Fruit fly (Drosophila melanogaster) whole organism, embryonic: Measurements from ENCODE around the gene Tsp97E.

Experiments used
- CG10274 ChIP-seq: fragments of 200-800 bp; sonication (Bioruptor generic); optimal IDR thresholded peaks from 3 replicates; lab custom pipeline; 2017; ENCODE audit warnings: missing biosample characterization, mild to moderate bottlenecking, missing genetic modification characterization
- CG11456 ChIP-seq: fragments of 200-800 bp; sonication (Bioruptor generic); IDR thresholded peaks from 3 replicates; pipeline ENCODE4 v1.3.6; 2022; ENCODE audit warnings: missing biosample characterization, missing genetic modification characterization
- CG1233 ChIP-seq: fragments of 200-800 bp; sonication (Bioruptor generic); optimal IDR thresholded peaks from 4 replicates; lab custom pipeline; 2018; ENCODE audit warnings: missing biosample characterization, mild to moderate bottlenecking, missing genetic modification characterization
- CG12769 ChIP-seq: fragments of 200-800 bp; sonication (Bioruptor generic); optimal IDR thresholded peaks from 2 replicates; lab custom pipeline; 2019; ENCODE audit warnings: missing biosample characterization, mild to moderate bottlenecking, missing genetic modification characterization, moderate library complexity
- CG13287 ChIP-seq: fragments of 200-800 bp; sonication (Bioruptor generic); IDR thresholded peaks from 2 replicates; pipeline ENCODE4 v1.3.6; 2022; ENCODE audit warnings: missing biosample characterization, missing genetic modification characterization; ENCODE audit not compliant: partially characterized antibody
- CG15073 ChIP-seq: fragments of 200-800 bp; sonication (Bioruptor generic); optimal IDR thresholded peaks from 2 replicates; lab custom pipeline; 2016; ENCODE audit warnings: missing biosample characterization, missing genetic modification characterization
- CG1529 ChIP-seq: fragments of 200-800 bp; sonication (Bioruptor generic); optimal IDR thresholded peaks from 3 replicates; lab custom pipeline; 2018; ENCODE audit warnings: missing biosample characterization, missing genetic modification characterization
- CG15479 ChIP-seq: fragments of 200-800 bp; sonication (Bioruptor generic); optimal IDR thresholded peaks from 3 replicates; lab custom pipeline; 2019; ENCODE audit warnings: missing biosample characterization, mild to moderate bottlenecking, missing genetic modification characterization, moderate library complexity
- CG16815 ChIP-seq: fragments of 200-800 bp; sonication (Bioruptor generic); optimal IDR thresholded peaks from 3 replicates; lab custom pipeline; 2017; ENCODE audit warnings: missing biosample characterization, mild to moderate bottlenecking, missing genetic modification characterization
- CG17829 ChIP-seq: fragments of 200-800 bp; optimal IDR thresholded peaks from 2 replicates; lab custom pipeline; 2019; ENCODE audit warnings: missing biosample characterization, mild to moderate bottlenecking, missing genetic modification characterization, moderate library complexity
- CG3281 ChIP-seq: fragments of 200-800 bp; sonication (Bioruptor generic); optimal IDR thresholded peaks from 3 replicates; lab custom pipeline; 2017; ENCODE audit warnings: missing biosample characterization, mild to moderate bottlenecking, missing genetic modification characterization
- CG33213 ChIP-seq: fragments of 200-800 bp; sonication (Bioruptor generic); optimal IDR thresholded peaks from 3 replicates; lab custom pipeline; 2016; ENCODE audit warnings: missing biosample characterization, missing genetic modification characterization
- CG3726 ChIP-seq: fragments of 200-800 bp; sonication (Bioruptor generic); IDR thresholded peaks from 3 replicates; pipeline ENCODE4, ENCODE4 v1.3.6; 2022; ENCODE audit warnings: missing biosample characterization, missing genetic modification characterization
- CG3838 ChIP-seq: fragments of 200-800 bp; sonication (Bioruptor generic); optimal IDR thresholded peaks from 3 replicates; lab custom pipeline; 2016; ENCODE audit warnings: missing biosample characterization, missing genetic modification characterization
- CG3995 ChIP-seq: fragments of 200-800 bp; sonication (Bioruptor generic); optimal IDR thresholded peaks from 3 replicates; lab custom pipeline; 2016; ENCODE audit warnings: missing biosample characterization, missing genetic modification characterization
- CG4707 ChIP-seq: fragments of 200-800 bp; sonication (Bioruptor generic); optimal IDR thresholded peaks from 2 replicates; lab custom pipeline; 2018; ENCODE audit warnings: missing biosample characterization, mild to moderate bottlenecking, missing genetic modification characterization, moderate library complexity
- CG8281 ChIP-seq: fragments of 200-800 bp; sonication (Bioruptor generic); optimal IDR thresholded peaks from 2 replicates; lab custom pipeline; 2018; ENCODE audit warnings: missing biosample characterization, mild to moderate bottlenecking, missing genetic modification characterization, moderate library complexity
- Dll ChIP-seq: fragments of 200-800 bp; sonication (Bioruptor generic); IDR thresholded peaks from 4 replicates; pipeline ENCODE4 v1.3.6; 2022; ENCODE audit warnings: missing biosample characterization, missing genetic modification characterization; ENCODE audit not compliant: partially characterized antibody
- Fer1 ChIP-seq: fragments of 200-800 bp; sonication (Bioruptor generic); optimal IDR thresholded peaks from 2 replicates; lab custom pipeline; 2017; ENCODE audit warnings: missing biosample characterization, mild to moderate bottlenecking, missing genetic modification characterization
- GATAe ChIP-seq: fragments of 200-800 bp; sonication (Bioruptor generic); conservative IDR thresholded peaks from 2 replicates; pipeline ENCODE4 v1.3.6; 2022; ENCODE audit warnings: missing biosample characterization, missing genetic modification characterization
- H15 ChIP-seq: fragments of 200-800 bp; sonication (Bioruptor generic); IDR thresholded peaks from 3 replicates; pipeline ENCODE4 v1.3.6; 2022; ENCODE audit warnings: missing biosample characterization, missing genetic modification characterization
- HLHmδ ChIP-seq: fragments of 200-800 bp; sonication (Bioruptor generic); optimal IDR thresholded peaks from 2 replicates; lab custom pipeline; 2018; ENCODE audit warnings: missing biosample characterization, mild to moderate bottlenecking, missing genetic modification characterization, moderate library complexity
- Hand ChIP-seq: fragments of 200-800 bp; sonication (Bioruptor generic); optimal IDR thresholded peaks from 2 replicates; lab custom pipeline; 2017; ENCODE audit warnings: mild to moderate bottlenecking, missing biosample characterization, missing genetic modification reagents, missing genetic modification characterization
- Myb ChIP-seq: fragments of 200-800 bp; sonication (Bioruptor generic); optimal IDR thresholded peaks from 2 replicates; lab custom pipeline; 2016; ENCODE audit warnings: missing biosample characterization, missing genetic modification characterization
- Pdp1 ChIP-seq, 2 experiments: fragments of 200-800 bp; sonication (Bioruptor generic); optimal IDR thresholded peaks; 3 replicates each; lab custom pipeline; 2016; ENCODE audit warnings: missing biosample characterization in 2 of 2, missing genetic modification characterization in 2 of 2, mild to moderate bottlenecking in 1 of 2, moderate library complexity in 1 of 2
- Rx ChIP-seq: fragments of 200-800 bp; sonication (Bioruptor generic); IDR thresholded peaks from 2 replicates; pipeline ENCODE4 v1.3.6; 2022; ENCODE audit warnings: missing biosample characterization, missing genetic modification characterization
- Spps ChIP-seq: fragments of 200-800 bp; sonication (Bioruptor generic); optimal IDR thresholded peaks from 2 replicates; lab custom pipeline; 2018; ENCODE audit warnings: missing biosample characterization, mild to moderate bottlenecking, missing genetic modification characterization
- Ssrp ChIP-seq: fragments of 200-800 bp; sonication (Bioruptor generic); optimal IDR thresholded peaks from 2 replicates; lab custom pipeline; 2018; ENCODE audit warnings: missing biosample characterization, mild to moderate bottlenecking, missing genetic modification characterization, moderate library complexity
- Taf1 ChIP-seq: fragments of 200-800 bp; sonication (Bioruptor generic); IDR thresholded peaks from 2 replicates; pipeline ENCODE4 v1.3.6; 2022; ENCODE audit warnings: missing biosample characterization, missing genetic modification characterization
- ac ChIP-seq: fragments of 200-800 bp; sonication (Bioruptor generic); optimal IDR thresholded peaks from 3 replicates; lab custom pipeline; 2017; ENCODE audit warnings: missing biosample characterization, mild to moderate bottlenecking, missing genetic modification characterization
- al ChIP-seq: fragments of 200-800 bp; sonication (Bioruptor generic); IDR thresholded peaks from 2 replicates; pipeline ENCODE4 v1.3.6; 2022; ENCODE audit warnings: missing biosample characterization, missing genetic modification characterization
- ara ChIP-seq: fragments of 200-800 bp; sonication (Bioruptor generic); IDR thresholded peaks from 2 replicates; pipeline ENCODE4 v1.3.6; 2022; ENCODE audit warnings: missing biosample characterization, missing genetic modification characterization
- ash1 ChIP-seq: fragments of 200-800 bp; sonication (Bioruptor generic); optimal IDR thresholded peaks from 2 replicates; lab custom pipeline; 2018; ENCODE audit warnings: missing biosample characterization, mild to moderate bottlenecking, missing genetic modification characterization
- cg ChIP-seq: fragments of 200-800 bp; sonication (Bioruptor generic); optimal IDR thresholded peaks from 3 replicates; lab custom pipeline; 2019; ENCODE audit warnings: missing biosample characterization, mild to moderate bottlenecking, missing genetic modification characterization, moderate library complexity
- crol ChIP-seq: fragments of 200-800 bp; sonication (Bioruptor generic); IDR thresholded peaks from 2 replicates; pipeline ENCODE4 v1.3.6; 2022; ENCODE audit warnings: missing biosample characterization, missing genetic modification characterization
- danr ChIP-seq: fragments of 200-800 bp; sonication (Bioruptor generic); IDR thresholded peaks from 2 replicates; pipeline ENCODE4 v1.3.6; 2022; ENCODE audit warnings: missing biosample characterization, missing genetic modification characterization
- ftz-f1 ChIP-seq: fragments of 200-800 bp; sonication (Bioruptor generic); optimal IDR thresholded peaks from 2 replicates; lab custom pipeline; 2016; ENCODE audit warnings: missing biosample characterization, missing genetic modification characterization
- fu2 ChIP-seq: fragments of 200-800 bp; sonication (Bioruptor generic); optimal IDR thresholded peaks from 2 replicates; lab custom pipeline; 2016; ENCODE audit warnings: missing biosample characterization, missing genetic modification characterization
- gfzf ChIP-seq: fragments of 200-800 bp; sonication (Bioruptor generic); optimal IDR thresholded peaks from 2 replicates; lab custom pipeline; 2016; ENCODE audit warnings: missing biosample characterization, mild to moderate bottlenecking, missing genetic modification characterization, moderate library complexity
- gt ChIP-seq: fragments of 200-800 bp; sonication (Bioruptor generic); IDR thresholded peaks from 2 replicates; pipeline ENCODE4 v1.3.6; 2022; ENCODE audit warnings: missing biosample characterization, missing genetic modification characterization
- ind ChIP-seq: fragments of 200-800 bp; sonication (Bioruptor generic); optimal IDR thresholded peaks from 3 replicates; lab custom pipeline; 2016; ENCODE audit warnings: missing biosample characterization, missing genetic modification characterization
- ken ChIP-seq: fragments of 200-800 bp; sonication (Bioruptor generic); IDR thresholded peaks from 3 replicates; pipeline ENCODE4 v1.3.6; 2022; ENCODE audit warnings: missing biosample characterization, missing genetic modification characterization
- maf-S ChIP-seq: fragments of 200-800 bp; sonication (Bioruptor generic); optimal IDR thresholded peaks from 2 replicates; lab custom pipeline; 2016; ENCODE audit warnings: missing biosample characterization, missing genetic modification characterization
- mam ChIP-seq: fragments of 200-800 bp; sonication (Bioruptor generic); optimal IDR thresholded peaks from 3 replicates; lab custom pipeline; 2016; ENCODE audit warnings: missing biosample characterization, missing genetic modification characterization
- mirr ChIP-seq: fragments of 200-800 bp; sonication (Bioruptor generic); optimal IDR thresholded peaks from 3 replicates; lab custom pipeline; 2018; ENCODE audit warnings: missing biosample characterization, mild to moderate bottlenecking, missing genetic modification characterization
- sqz ChIP-seq: fragments of 200-800 bp; sonication (Bioruptor generic); optimal IDR thresholded peaks from 3 replicates; lab custom pipeline; 2018; ENCODE audit warnings: missing biosample characterization, mild to moderate bottlenecking, missing genetic modification characterization
- ssp ChIP-seq: fragments of 200-800 bp; sonication (Bioruptor generic); IDR thresholded peaks from 2 replicates; pipeline ENCODE4 v1.3.6; 2022; ENCODE audit warnings: missing biosample characterization, missing genetic modification characterization
- tgo ChIP-seq: fragments of 200-800 bp; sonication (Bioruptor generic); IDR thresholded peaks from 3 replicates; pipeline ENCODE4 v1.3.6; 2022; ENCODE audit warnings: missing biosample characterization, missing genetic modification characterization
- tx ChIP-seq: fragments of 200-800 bp; sonication (Bioruptor generic); optimal IDR thresholded peaks from 2 replicates; lab custom pipeline; 2016; ENCODE audit warnings: missing biosample characterization, missing genetic modification characterization
- vnd ChIP-seq: fragments of 200-800 bp; sonication (Bioruptor generic); IDR thresholded peaks from 3 replicates; pipeline ENCODE4 v1.3.6; 2022; ENCODE audit warnings: missing biosample characterization, missing genetic modification characterization; ENCODE audit not compliant: partially characterized antibody
- zf30C ChIP-seq: fragments of 200-800 bp; sonication (Bioruptor generic); optimal IDR thresholded peaks from 3 replicates; lab custom pipeline; 2018; ENCODE audit warnings: missing biosample characterization, mild to moderate bottlenecking, missing genetic modification characterization

Gene Tsp97E

dm6 chr3R:26964452-26965133, at the start of gene Tsp97E (continued):
- TF ChIP-seq Spps (tag; lab: Kevin White, UChicago): peak; percentile 39
- no peak for TF ChIP-seq al (GFP tag; lab: Robert Waterston, UW)
- no peak for TF ChIP-seq CG16815 (GFP tag; lab: Kevin White, UChicago)
- no peak for TF ChIP-seq danr (GFP tag; lab: Robert Waterston, UW)
- TF ChIP-seq Dll: peak; percentile 87
- no peak for TF ChIP-seq CG10274
- TF ChIP-seq ssp (GFP tag; lab: Robert Waterston, UW): no peak
- TF ChIP-seq CG12769: no peak
- peak; percentile 58 for TF ChIP-seq gfzf (GFP tag; lab: Kevin White, UChicago)
- TF ChIP-seq CG3726 (GFP tag; lab: Robert Waterston, UW): no peak
- TF ChIP-seq CG3995 (GFP tag; lab: Kevin White, UChicago): no peak
- no peak for TF ChIP-seq CG33213 (GFP tag; lab: Kevin White, UChicago)
- no peak for TF ChIP-seq mirr
- no peak for TF ChIP-seq Rx (GFP tag; lab: Robert Waterston, UW)
- no peak for TF ChIP-seq GATAe (GFP tag; lab: Robert Waterston, UW)
- TF ChIP-seq Hand: no peak
- no peak for TF ChIP-seq fu2 (GFP tag; lab: Kevin White, UChicago)
- no peak for TF ChIP-seq ken
- TF ChIP-seq maf-S (GFP tag; lab: Kevin White, UChicago): no peak
- TF ChIP-seq cg: peak; percentile 2
- TF ChIP-seq CG3838 (GFP tag; lab: Kevin White, UChicago): no peak
- peak; percentile 86 for TF ChIP-seq CG13287 (GFP tag; lab: Robert Waterston, UW)
- no peak for TF ChIP-seq mam (GFP tag; lab: Kevin White, UChicago)
- TF ChIP-seq tgo (GFP tag; lab: Robert Waterston, UW): no peak
- TF ChIP-seq CG8281: peak; percentile 6
- no peak for TF ChIP-seq gt
- TF ChIP-seq Pdp1 (GFP tag; optimal IDR thresholded peaks at IDR 0.05; lab: Kevin White, UChicago): peak in 1 of 2 experiments; percentile 35
- no peak for TF ChIP-seq CG3281
- TF ChIP-seq CG1233 (GFP tag; lab: Kevin White, UChicago): no peak
- peak; percentile 76 for TF ChIP-seq vnd
- no peak for TF ChIP-seq CG4707 (GFP tag; lab: Kevin White, UChicago)
- TF ChIP-seq HLHmδ: no peak
- no peak for TF ChIP-seq CG1529 (GFP tag; lab: Kevin White, UChicago)
- peak; percentile 23 for TF ChIP-seq Myb (GFP tag; lab: Kevin White, UChicago)
- no peak for TF ChIP-seq Ssrp (tag; lab: Kevin White, UChicago)
- no peak for TF ChIP-seq Taf1
- TF ChIP-seq ftz-f1 (GFP tag; lab: Kevin White, UChicago): no peak
- TF ChIP-seq CG15479 (GFP tag; lab: Kevin White, UChicago): peak; percentile 41
- no peak for TF ChIP-seq CG15073 (GFP tag; lab: Kevin White, UChicago)
- no peak for TF ChIP-seq CG11456 (GFP tag; lab: Robert Waterston, UW)
- no peak for TF ChIP-seq ash1 (GFP tag; lab: Kevin White, UChicago)
- no peak for TF ChIP-seq crol
- TF ChIP-seq CG17829 (tag; lab: Kevin White, UChicago): no peak
- peak; percentile 92 for TF ChIP-seq sqz (GFP tag; lab: Kevin White, UChicago)
- TF ChIP-seq tx (GFP tag; lab: Kevin White, UChicago): no peak
- TF ChIP-seq zf30C (GFP tag; lab: Kevin White, UChicago): no peak
- no peak for TF ChIP-seq H15 (GFP tag; lab: Robert Waterston, UW)
- TF ChIP-seq ind (GFP tag; lab: Kevin White, UChicago): no peak
- peak; percentile 2 for TF ChIP-seq Fer1 (GFP tag; lab: Kevin White, UChicago)
- no peak for TF ChIP-seq ac (GFP tag; lab: Kevin White, UChicago)
- TF ChIP-seq ara (GFP tag; lab: Robert Waterston, UW): no peak
